Worm (Caenorhabditis elegans) whole organism, late embryonic: ENCODE results near the gene Y51A2D.13.

Experiments used
- ahr-1 ChIP-seq: sonication (generic microtip); optimal IDR thresholded peaks from 2 replicates; lab custom pipeline; 2016; ENCODE audit warnings: missing genetic modification characterization, missing compliant biosample characterization
- ceh-14 ChIP-seq: sonication (generic microtip); optimal IDR thresholded peaks from 2 replicates; lab custom pipeline; 2016; ENCODE audit warnings: missing genotype, missing genetic modification characterization, missing compliant biosample characterization
- ceh-34 ChIP-seq: sonication (generic microtip); optimal IDR thresholded peaks from 2 replicates; lab custom pipeline; 2016; ENCODE audit warnings: mild to moderate bottlenecking, missing genetic modification characterization, missing compliant biosample characterization
- ets-4 ChIP-seq: sonication (generic microtip); optimal IDR thresholded peaks from 2 replicates; lab custom pipeline; 2016; ENCODE audit warnings: missing genetic modification characterization, missing compliant biosample characterization
- madf-2 ChIP-seq: sonication (generic microtip); optimal IDR thresholded peaks from 2 replicates; lab custom pipeline; 2017; ENCODE audit warnings: missing genetic modification characterization, missing compliant biosample characterization
- nhr-232 ChIP-seq: sonication (generic microtip); optimal IDR thresholded peaks from 2 replicates; lab custom pipeline; 2016; ENCODE audit warnings: missing genetic modification characterization, missing compliant biosample characterization
- pha-4 ChIP-seq: fragments of 150-350 bp; optimal IDR thresholded peaks from 2 replicates; lab custom pipeline; 2018; ENCODE audit warnings: missing biosample characterization, missing genetic modification reagents, missing genetic modification characterization
- ref-2 ChIP-seq: sonication (generic microtip); optimal IDR thresholded peaks from 2 replicates; lab custom pipeline; 2016; ENCODE audit warnings: missing genetic modification characterization, missing compliant biosample characterization
- rnt-1 ChIP-seq: sonication (generic microtip); optimal IDR thresholded peaks from 2 replicates; lab custom pipeline; 2016; ENCODE audit warnings: missing genetic modification characterization, missing compliant biosample characterization
- sox-4 ChIP-seq: sonication (generic microtip); optimal IDR thresholded peaks from 2 replicates; lab custom pipeline; 2017; ENCODE audit warnings: mild to moderate bottlenecking, missing genetic modification characterization, inconsistent platforms, missing compliant biosample characterization
- unc-3 ChIP-seq, 2 experiments: fragments of 200-800 bp in 1 of 2; sonication (Bioruptor generic) in 1 of 2; sonication (generic microtip) in 1 of 2; conservative IDR thresholded peaks in 1 of 2; optimal IDR thresholded peaks in 1 of 2; 2 replicates each; pipeline versions ENCODE4 v1.3.6 to Lab custom; 2016 to 2022; ENCODE audit warnings: missing compliant biosample characterization in 2 of 2, missing genetic modification characterization in 2 of 2, missing genetic modification reagents in 1 of 2
- unc-55 ChIP-seq: sonication (generic microtip); optimal IDR thresholded peaks from 2 replicates; lab custom pipeline; 2017; ENCODE audit warnings: missing biosample characterization, missing genetic modification reagents, missing genetic modification characterization

DNA sequence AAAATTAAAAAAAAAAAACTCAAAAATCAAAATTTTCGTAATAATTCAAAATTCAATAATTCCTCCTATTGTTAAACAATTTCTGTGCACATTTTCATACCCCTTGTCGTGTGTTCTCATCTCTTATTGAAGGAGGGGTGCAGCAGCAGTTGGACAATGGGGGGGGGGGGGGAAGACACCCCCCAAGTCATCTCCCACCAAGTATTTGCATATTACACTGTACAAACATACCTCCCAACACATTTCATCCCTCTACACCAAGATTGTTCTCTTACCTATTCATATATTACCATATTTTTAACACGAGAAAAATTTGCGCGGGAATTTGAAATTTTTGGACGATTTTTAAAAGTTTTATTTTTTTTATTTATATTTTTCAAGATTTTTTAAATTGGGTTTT is 16.7 kb upstream of the Y51A2D.13 start:
- no peak for TF ChIP-seq unc-3 (GFP tag; conservative IDR thresholded peaks at IDR 0.05; lab: Robert Waterston, UW)
- no peak for TF ChIP-seq unc-3 (tag; optimal IDR thresholded peaks at IDR 0.05; lab: Kevin White, UChicago)
- TF ChIP-seq ceh-14 (tag; lab: Kevin White, UChicago) = no peak
- no peak for TF ChIP-seq ref-2
- TF ChIP-seq sox-4 (tag; lab: Kevin White, UChicago) = no peak
- TF ChIP-seq pha-4 (tag; lab: Kevin White, UChicago) = no peak
- TF ChIP-seq madf-2 (tag; lab: Kevin White, UChicago) = no peak
- no peak for TF ChIP-seq unc-55 (GFP tag; lab: Kevin White, UChicago)
- TF ChIP-seq ets-4 (tag; lab: Kevin White, UChicago) = no peak
- no peak for TF ChIP-seq ceh-34 (tag; lab: Kevin White, UChicago)
- no peak for TF ChIP-seq rnt-1 (tag; lab: Kevin White, UChicago)
- TF ChIP-seq ahr-1 = no peak
- TF ChIP-seq nhr-232 = no peak
